Worm (Caenorhabditis elegans) whole organism, midembryonic: ENCODE measurements around the gene srz-102.

ENCODE experiments used
- flt-1 ChIP-seq: fragments of 200-800 bp; sonication (Bioruptor generic); IDR thresholded peaks from 2 replicates; pipeline ENCODE4 v1.3.6; 2022; ENCODE audit warnings: missing genetic modification characterization, missing compliant biosample characterization
- klf-2 ChIP-seq: fragments of 200-800 bp; sonication (Bioruptor generic); conservative IDR thresholded peaks from 2 replicates; pipeline ENCODE4 v1.3.6; 2022; ENCODE audit warnings: missing genetic modification reagents, missing genetic modification characterization, missing compliant biosample characterization
- tab-1 ChIP-seq: fragments of 200-800 bp; sonication (Bioruptor generic); IDR thresholded peaks from 2 replicates; pipeline ENCODE4 v1.3.6; 2022; ENCODE audit warnings: missing genetic modification characterization, missing compliant biosample characterization
- ztf-29 ChIP-seq: fragments of 200-800 bp; sonication (Bioruptor generic); IDR thresholded peaks from 2 replicates; pipeline ENCODE4 v1.3.6; 2022; ENCODE audit warnings: missing genetic modification reagents, missing genetic modification characterization, missing compliant biosample characterization

- TF ChIP-seq klf-2 (GFP tag; lab: Robert Waterston, UW): no peak
- no peak for TF ChIP-seq ztf-29
- no peak for TF ChIP-seq flt-1
- TF ChIP-seq tab-1 (GFP tag; lab: Robert Waterston, UW): no peak
Measured at ce11 chrV:16692988-16693387, 5.7 kb downstream of the srz-102 start.
